Worm (Caenorhabditis elegans): ENCODE results near the gene dpy-23.

DNA sequence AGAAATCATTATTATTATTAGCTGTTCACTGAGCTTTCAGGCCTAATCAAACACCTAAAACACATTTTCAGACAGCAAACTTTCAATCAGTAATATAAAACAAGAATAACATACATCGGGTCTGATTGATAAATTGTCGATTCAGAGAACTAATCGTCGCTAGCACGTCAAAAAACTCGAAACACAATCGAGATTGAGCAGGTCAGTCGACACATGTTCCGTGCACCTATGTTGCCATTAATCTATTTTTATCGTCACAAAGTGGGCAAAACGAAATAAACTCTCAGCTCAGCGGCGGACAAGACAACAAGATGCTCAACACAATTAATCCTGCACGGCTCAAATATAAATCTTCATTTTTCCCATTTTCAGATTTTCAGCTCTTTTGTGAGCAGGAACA is 40.2 kb downstream of the dpy-23 start:
- no peak for TF ChIP-seq elt-2 (tag; optimal IDR thresholded peaks at IDR 0.05)
- TF ChIP-seq hlh-30 (tag; optimal IDR thresholded peaks at IDR 0.05; ENCODE audit: insufficient read depth) = no peak
- no peak for TF ChIP-seq pag-3 (tag; optimal IDR thresholded peaks at IDR 0.05; ENCODE audit: borderline replicate concordance)
- TF ChIP-seq hlh-6 (tag; optimal IDR thresholded peaks at IDR 0.05) = no peak
- TF ChIP-seq ama-1 (optimal IDR thresholded peaks at IDR 0.05) = no peak
- no peak for TF ChIP-seq che-1 (tag; optimal IDR thresholded peaks at IDR 0.05)
- no peak for TF ChIP-seq sox-4 (tag; optimal IDR thresholded peaks at IDR 0.05)
- TF ChIP-seq sdc-2 (tag; optimal IDR thresholded peaks at IDR 0.05) = no peak
- no peak for TF ChIP-seq npax-4 (tag; optimal IDR thresholded peaks at IDR 0.05)
- no peak for TF ChIP-seq pha-4 (tag; optimal IDR thresholded peaks at IDR 0.05)
- TF ChIP-seq gmeb-2 (tag; optimal IDR thresholded peaks at IDR 0.05) = no peak
- TF ChIP-seq madf-2 (tag; optimal IDR thresholded peaks at IDR 0.05) = no peak
- TF ChIP-seq ceh-48 (tag; optimal IDR thresholded peaks at IDR 0.05) = no peak
- no peak for TF ChIP-seq sox-2 (GFP tag; IDR thresholded peaks at IDR 0.05)

Data from whole organism, late embryonic.